Fruit fly (Drosophila melanogaster) whole organism, pupa: ENCODE measurements around the gene CG3123.
A peak's percentile ranks its signal among the peaks of the same experiment; 100 is the strongest.

Experiments used
- CG10348 ChIP-seq: fragments of 200-800 bp; sonication (Bioruptor generic); IDR thresholded peaks from 2 replicates; pipeline ENCODE4 v1.3.6; 2022; ENCODE audit warnings: missing biosample characterization, missing genetic modification characterization
- CG12605 ChIP-seq: fragments of 200-800 bp; sonication (Bioruptor generic); IDR thresholded peaks from 2 replicates; pipeline ENCODE4 v1.3.6; 2022; ENCODE audit warnings: missing biosample characterization, missing genetic modification characterization
- CG13204 ChIP-seq: fragments of 200-800 bp; sonication (Bioruptor generic); optimal IDR thresholded peaks from 2 replicates; lab custom pipeline; 2018; ENCODE audit warnings: missing biosample characterization, mild to moderate bottlenecking, missing genetic modification characterization, moderate library complexity
- CG14655 ChIP-seq: fragments of 200-800 bp; sonication (Bioruptor generic); optimal IDR thresholded peaks from 3 replicates; lab custom pipeline; 2017; ENCODE audit warnings: mild to moderate bottlenecking, missing biosample characterization, missing genetic modification reagents, missing genetic modification characterization
- CG15710 ChIP-seq: fragments of 200-800 bp; sonication (Bioruptor generic); optimal IDR thresholded peaks from 2 replicates; lab custom pipeline; 2018; ENCODE audit warnings: missing biosample characterization, mild to moderate bottlenecking, missing genetic modification characterization, moderate library complexity
- CG17806 ChIP-seq: fragments of 200-800 bp; sonication (Bioruptor generic); optimal IDR thresholded peaks from 2 replicates; lab custom pipeline; 2018; ENCODE audit warnings: missing biosample characterization, mild to moderate bottlenecking, missing genetic modification characterization, moderate library complexity
- CG32121 ChIP-seq: fragments of 200-800 bp; sonication (Bioruptor generic); IDR thresholded peaks from 2 replicates; pipeline ENCODE4 v1.3.6; 2022; ENCODE audit warnings: missing biosample characterization, missing genetic modification characterization
- CG34367 ChIP-seq: fragments of 200-800 bp; sonication (Bioruptor generic); optimal IDR thresholded peaks from 2 replicates; lab custom pipeline; 2018; ENCODE audit warnings: missing biosample characterization, mild to moderate bottlenecking, missing genetic modification characterization
- CG4496 ChIP-seq: fragments of 200-800 bp; sonication (Bioruptor generic); IDR thresholded peaks from 3 replicates; pipeline ENCODE4 v1.3.6; 2022; ENCODE audit warnings: missing biosample characterization, missing genetic modification characterization
- CG8159 ChIP-seq: fragments of 200-800 bp; sonication (Bioruptor generic); optimal IDR thresholded peaks from 3 replicates; lab custom pipeline; 2018; ENCODE audit warnings: missing biosample characterization, mild to moderate bottlenecking, missing genetic modification characterization, moderate library complexity
- CG8301 ChIP-seq: fragments of 200-800 bp; sonication (Bioruptor generic); optimal IDR thresholded peaks from 2 replicates; lab custom pipeline; 2018; ENCODE audit warnings: missing biosample characterization, mild to moderate bottlenecking, missing genetic modification characterization
- CG9948 ChIP-seq: fragments of 200-800 bp; sonication (Bioruptor generic); optimal IDR thresholded peaks from 2 replicates; lab custom pipeline; 2018; ENCODE audit warnings: missing biosample characterization, mild to moderate bottlenecking, missing genetic modification characterization, moderate library complexity
- D1 ChIP-seq: fragments of 200-800 bp; sonication (Bioruptor generic); optimal IDR thresholded peaks from 2 replicates; lab custom pipeline; 2018; ENCODE audit warnings: missing biosample characterization, mild to moderate bottlenecking, missing genetic modification characterization, moderate library complexity
- EcR ChIP-seq: fragments of 200-800 bp; sonication (Bioruptor generic); optimal IDR thresholded peaks from 3 replicates; lab custom pipeline; 2019; ENCODE audit warnings: missing biosample characterization, missing genetic modification characterization, mild to moderate bottlenecking, moderate library complexity, missing genetic modification reagents
- Ets98B ChIP-seq: fragments of 200-800 bp; sonication (Bioruptor generic); IDR thresholded peaks from 2 replicates; pipeline ENCODE4 v1.3.6; 2022; ENCODE audit warnings: missing biosample characterization, missing genetic modification characterization
- Pif1A ChIP-seq: fragments of 200-800 bp; sonication (Bioruptor generic); optimal IDR thresholded peaks from 3 replicates; lab custom pipeline; 2016; ENCODE audit warnings: missing biosample characterization, missing genetic modification characterization
- Pif1B ChIP-seq: fragments of 200-800 bp; sonication (Bioruptor generic); optimal IDR thresholded peaks from 3 replicates; lab custom pipeline; 2016; ENCODE audit warnings: missing biosample characterization, missing genetic modification characterization
- Snoo ChIP-seq: fragments of 200-800 bp; sonication (Bioruptor generic); optimal IDR thresholded peaks from 3 replicates; lab custom pipeline; 2017; ENCODE audit warnings: missing biosample characterization, mild to moderate bottlenecking, missing genetic modification characterization, inconsistent platforms
- fd96Ca ChIP-seq: fragments of 200-800 bp; sonication (Bioruptor generic); IDR thresholded peaks from 3 replicates; pipeline ENCODE4 v1.3.6; 2022; ENCODE audit warnings: missing biosample characterization, missing genetic modification characterization
- gl ChIP-seq: fragments of 200-800 bp; sonication (Bioruptor generic); optimal IDR thresholded peaks from 2 replicates; lab custom pipeline; 2018; ENCODE audit warnings: missing biosample characterization, mild to moderate bottlenecking, missing genetic modification characterization
- rn ChIP-seq: fragments of 200-800 bp; sonication (Bioruptor generic); IDR thresholded peaks from 2 replicates; pipeline ENCODE4 v1.3.6; 2022; ENCODE audit warnings: missing biosample characterization, missing genetic modification characterization

The CG3123 gene

DNA sequence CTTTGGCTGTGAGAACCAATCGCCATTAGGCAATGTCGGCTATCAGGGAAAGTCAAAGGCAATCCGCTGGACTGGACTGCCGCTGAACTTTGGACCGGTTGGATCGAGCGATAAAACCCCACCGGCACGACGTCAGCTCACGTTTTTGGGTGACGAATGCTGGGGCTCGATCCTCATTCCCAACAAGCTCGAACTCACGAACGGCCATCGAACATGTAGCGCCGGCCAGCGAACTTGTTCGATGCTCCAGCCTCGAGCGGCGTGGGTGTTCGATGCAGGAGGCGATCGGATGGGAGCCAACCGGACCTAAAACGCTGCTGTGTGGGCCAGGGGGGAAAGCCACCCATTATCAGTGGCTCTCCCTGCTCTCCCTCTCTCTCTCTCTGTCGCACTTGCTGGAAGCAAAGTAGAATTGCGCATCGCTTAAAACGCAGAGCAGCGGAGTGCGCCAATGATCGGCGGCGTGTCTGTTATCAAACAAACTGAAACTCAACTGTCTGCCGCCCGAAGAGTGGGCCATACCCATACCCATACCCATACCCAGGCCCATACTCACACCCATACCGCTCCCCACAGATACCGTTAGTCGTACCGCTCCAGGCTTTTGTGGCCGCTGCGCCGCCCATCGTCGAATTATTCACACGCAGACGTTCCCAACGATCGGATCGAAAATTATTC, 20.5 kb downstream of the CG3123 start, which contains the start of gene daw:
Gene daw (plus strand): TSS at position 628 of the 678 bp plus-strand sequence.
- TF ChIP-seq CG14655 (GFP tag; lab: Kevin White, UChicago) (peak; percentile 55), CG17806 (peak; percentile 10), Pif1A (peak; percentile 77), EcR (peak; percentile 27), Snoo (tag; lab: Kevin White, UChicago) (peak; percentile 49), CG32121 (GFP tag; lab: Robert Waterston, UW) (0 out of 2 replicates have a peak, but pooled peaks have one; percentile 26), gl (peak; percentile 88), CG10348 (GFP tag; lab: Robert Waterston, UW) (no peak), CG15710 (no peak), Ets98B (GFP tag; lab: Robert Waterston, UW) (peak; percentile 72), rn (no peak), CG8301 (tag; lab: Kevin White, UChicago) (peak; percentile 42), D1 (tag; lab: Kevin White, UChicago) (no peak), CG13204 (GFP tag; lab: Kevin White, UChicago) (peak; percentile 99), Pif1B (GFP tag; lab: Kevin White, UChicago) (peak; percentile 79), CG4496 (peak; percentile 85), fd96Ca (GFP tag; lab: Robert Waterston, UW) (no peak), CG34367 (tag; lab: Kevin White, UChicago) (peak; percentile 41), CG8159 (tag; lab: Kevin White, UChicago) (peak; percentile 27), CG12605 (GFP tag; lab: Robert Waterston, UW) (peak; percentile 61)

DNA sequence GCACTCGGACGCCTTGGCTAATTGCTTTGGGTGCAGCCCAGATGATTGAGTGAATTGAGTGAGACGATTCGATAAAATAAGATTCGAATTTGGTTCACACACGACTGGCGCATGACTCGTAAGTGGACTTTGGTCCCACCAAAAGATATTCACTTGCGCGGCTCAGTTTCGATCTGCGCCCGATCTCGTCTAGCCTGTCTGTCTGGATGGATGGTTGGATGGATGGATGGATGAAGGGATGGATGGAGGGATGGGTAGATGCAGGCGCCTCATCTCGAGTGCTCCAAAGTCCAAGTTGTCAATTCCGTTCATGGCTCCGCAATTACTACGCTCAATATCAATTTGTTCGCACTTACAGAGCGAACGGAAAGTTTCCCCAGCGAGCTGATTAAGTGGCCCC, 22.8 kb downstream of the CG3123 start:
- TF ChIP-seq CG10348 (GFP tag; lab: Robert Waterston, UW), result no peak
- TF ChIP-seq rn, result no peak
- peak; percentile 79 for TF ChIP-seq CG13204 (GFP tag; lab: Kevin White, UChicago)
- TF ChIP-seq Ets98B (GFP tag; lab: Robert Waterston, UW), result peak; percentile 51; the same call in 1 of the 2 replicates
- TF ChIP-seq CG12605 (GFP tag; lab: Robert Waterston, UW), result peak; percentile 68; the same call in 1 of the 2 replicates
- peak; percentile 46 for TF ChIP-seq CG34367 (tag; lab: Kevin White, UChicago)
- TF ChIP-seq CG4496, result peak; percentile 45; the same call in 1 of the 3 replicates
- TF ChIP-seq gl, result peak; percentile 87
- no peak for TF ChIP-seq CG32121 (GFP tag; lab: Robert Waterston, UW)
- TF ChIP-seq CG15710, result peak; percentile 35
- peak; percentile 24 for TF ChIP-seq Pif1B (GFP tag; lab: Kevin White, UChicago)
- no peak for TF ChIP-seq CG9948 (tag; lab: Kevin White, UChicago)
- peak; percentile 46; the same call in 1 of the 3 replicates for TF ChIP-seq fd96Ca (GFP tag; lab: Robert Waterston, UW)
- peak; percentile 36 for TF ChIP-seq CG8159 (tag; lab: Kevin White, UChicago)
- no peak for TF ChIP-seq D1 (tag; lab: Kevin White, UChicago)
- TF ChIP-seq EcR, result peak; percentile 27
- peak; percentile 25 for TF ChIP-seq Snoo (tag; lab: Kevin White, UChicago)
- TF ChIP-seq CG17806, result peak; percentile 28
- peak; percentile 64 for TF ChIP-seq CG14655 (GFP tag; lab: Kevin White, UChicago)
- TF ChIP-seq CG8301 (tag; lab: Kevin White, UChicago), result peak; percentile 46
- peak; percentile 39 for TF ChIP-seq Pif1A

DNA sequence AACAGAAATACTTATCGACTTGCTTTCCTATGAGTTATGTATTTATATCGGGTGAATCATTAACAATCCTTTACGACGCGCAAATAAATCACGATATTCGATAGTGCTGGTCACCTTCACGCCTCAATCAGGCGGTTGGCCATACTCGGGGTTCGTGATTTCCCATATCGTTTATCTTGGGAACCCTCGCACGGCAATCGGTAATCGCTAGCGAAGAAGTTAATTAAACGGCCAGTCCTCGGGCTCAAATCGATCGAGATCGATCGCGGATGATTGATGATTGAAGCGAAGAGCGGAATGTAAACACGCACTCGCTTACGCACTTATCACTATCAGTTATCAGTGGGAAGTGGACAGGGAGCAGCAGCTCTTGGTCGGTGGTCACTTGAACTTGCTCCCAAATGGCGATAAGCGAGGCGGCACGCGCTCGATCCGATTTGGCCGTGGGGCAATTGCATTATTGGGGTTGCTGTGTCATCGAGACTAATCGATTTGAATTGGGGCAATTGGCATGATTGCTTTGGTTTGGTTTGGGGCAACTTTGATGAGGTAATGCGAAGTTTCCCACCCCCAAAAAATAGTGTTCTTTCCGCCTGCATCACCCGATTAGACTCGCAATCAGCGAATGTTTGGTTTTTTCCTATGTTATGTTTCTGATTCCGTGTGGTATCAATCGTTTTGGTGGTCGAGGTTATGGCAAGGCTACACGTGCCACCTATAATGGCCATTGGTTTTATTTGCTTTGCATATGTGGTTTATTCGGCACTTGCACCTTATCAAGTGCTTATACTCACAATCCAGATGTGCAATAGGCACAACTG, 24.1 kb downstream of the CG3123 start:
- no peak for TF ChIP-seq CG13204 (GFP tag; lab: Kevin White, UChicago)
- no peak for TF ChIP-seq CG4496
- TF ChIP-seq CG10348 (GFP tag; lab: Robert Waterston, UW), result no peak
- TF ChIP-seq CG8301 (tag; lab: Kevin White, UChicago), result no peak
- no peak for TF ChIP-seq CG15710
- TF ChIP-seq CG12605 (GFP tag; lab: Robert Waterston, UW), result no peak

DNA sequence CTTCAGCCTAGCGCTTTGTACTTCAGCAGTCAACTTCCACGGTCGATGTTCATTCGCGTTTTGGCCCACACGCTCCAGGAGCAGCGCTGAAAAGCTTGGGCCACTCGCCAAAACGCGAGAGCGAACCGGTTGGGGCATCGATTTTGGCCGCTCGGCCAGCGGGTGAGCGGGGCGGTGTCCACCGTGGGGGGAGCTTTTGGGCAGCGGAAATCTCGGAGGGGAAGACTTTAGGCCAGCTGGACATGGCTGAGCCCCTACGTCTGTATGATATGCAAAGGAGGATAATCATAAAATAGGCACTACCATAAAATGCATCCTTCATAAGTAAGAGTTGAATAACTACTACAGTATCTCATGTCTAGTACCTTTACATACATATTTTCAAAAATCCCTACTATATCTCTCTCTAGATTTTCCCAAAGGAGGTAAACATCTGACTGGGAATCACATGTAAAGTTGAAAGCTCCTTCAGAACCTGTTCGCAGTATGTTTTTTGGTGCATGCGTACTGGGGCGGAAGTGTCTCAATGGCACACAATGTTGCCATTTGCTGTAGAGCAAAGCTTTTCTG, 25.3 kb downstream of the CG3123 start, which contains the start of gene Syt1:
Gene Syt1 (minus strand): TSS at position 71 of the 570 bp plus-strand sequence.
- TF ChIP-seq CG10348 (GFP tag; lab: Robert Waterston, UW) (no peak), CG9948 (tag; lab: Kevin White, UChicago) (no peak), CG8301 (tag; lab: Kevin White, UChicago) (no peak), CG13204 (GFP tag; lab: Kevin White, UChicago) (no peak), fd96Ca (GFP tag; lab: Robert Waterston, UW) (no peak), Snoo (tag; lab: Kevin White, UChicago) (no peak), Ets98B (GFP tag; lab: Robert Waterston, UW) (no peak), CG15710 (no peak), CG17806 (no peak), Pif1A (peak; percentile 0), gl (no peak), rn (no peak), CG34367 (tag; lab: Kevin White, UChicago) (no peak), Pif1B (GFP tag; lab: Kevin White, UChicago) (no peak), EcR (no peak), CG4496 (0 out of 3 replicates have a peak, but pooled peaks have one; percentile 9), D1 (tag; lab: Kevin White, UChicago) (no peak)

DNA sequence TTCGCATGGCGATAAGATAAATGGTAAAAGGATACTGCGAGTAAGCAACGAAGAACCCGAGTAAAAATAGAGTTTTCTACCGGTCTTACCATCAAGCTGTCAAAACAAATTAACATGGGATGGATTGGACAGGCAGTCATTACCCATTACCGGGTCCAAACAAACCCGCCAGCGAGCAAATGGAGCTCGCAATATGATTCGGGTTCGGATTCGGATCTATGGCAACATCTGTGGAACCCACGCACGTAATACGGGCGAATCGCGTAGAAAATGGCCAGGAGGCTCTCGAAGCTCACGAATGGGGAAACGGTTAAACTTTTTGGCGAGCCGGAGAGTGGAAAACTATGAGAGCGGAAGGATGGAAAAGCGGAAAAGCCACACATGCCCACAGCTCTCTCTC, 28.1 kb downstream of the CG3123 start:
- TF ChIP-seq CG12605 (GFP tag; lab: Robert Waterston, UW) (no peak), EcR (no peak), CG9948 (tag; lab: Kevin White, UChicago) (no peak), CG8159 (tag; lab: Kevin White, UChicago) (no peak), CG34367 (tag; lab: Kevin White, UChicago) (no peak), Pif1A (no peak), gl (no peak)
